Worm (Caenorhabditis elegans) whole organism, young adult: ENCODE data around the gene F16G10.9.

Source experiments
- B0336.3 ChIP-seq: fragments of 200-800 bp; sonication (Bioruptor generic); IDR thresholded peaks from 2 replicates; pipeline ENCODE4 v1.3.6; 2022; ENCODE audit warnings: missing genetic modification characterization, missing compliant biosample characterization
- F23B12.7 ChIP-seq: sonication (generic microtip); optimal IDR thresholded peaks from 2 replicates; lab custom pipeline; 2017; ENCODE audit warnings: missing genetic modification characterization, mild to moderate bottlenecking, missing compliant biosample characterization, antibody characterized with exemption, moderate library complexity; ENCODE audit not compliant: insufficient read depth
- Y79H2A.3 ChIP-seq: fragments of 200-800 bp; sonication (Bioruptor generic); conservative IDR thresholded peaks from 2 replicates; pipeline ENCODE4 v1.3.6; 2022; ENCODE audit warnings: missing genetic modification reagents, missing genetic modification characterization, missing compliant biosample characterization
- aptf-2 ChIP-seq: fragments of 200-800 bp; sonication (Bioruptor generic); conservative IDR thresholded peaks from 2 replicates; pipeline ENCODE4 v1.3.6; 2022; ENCODE audit warnings: missing genetic modification reagents, missing genetic modification characterization, missing compliant biosample characterization
- aptf-3 ChIP-seq: fragments of 200-800 bp; sonication (Bioruptor generic); IDR thresholded peaks from 2 replicates; pipeline ENCODE4 v1.3.6; 2022; ENCODE audit warnings: missing genetic modification characterization, missing compliant biosample characterization
- cebp-1 ChIP-seq, 2 experiments: fragments of 200-800 bp in 1 of 2; sonication (Bioruptor generic) in 1 of 2; sonication (generic microtip) in 1 of 2; IDR thresholded peaks in 1 of 2; optimal IDR thresholded peaks in 1 of 2; 2 replicates each; pipeline versions ENCODE4 v1.3.6 to Lab custom; 2017 to 2022; ENCODE audit warnings: missing compliant biosample characterization in 2 of 2, missing genetic modification characterization in 2 of 2, mild to moderate bottlenecking in 1 of 2, missing genetic modification reagents in 1 of 2, moderate library complexity in 1 of 2
- cebp-2 ChIP-seq: fragments of 200-800 bp; sonication (Bioruptor generic); IDR thresholded peaks from 2 replicates; pipeline ENCODE4 v1.3.6; 2022; ENCODE audit warnings: missing genetic modification characterization, missing compliant biosample characterization
- ceh-27 ChIP-seq: fragments of 200-800 bp; sonication (Bioruptor generic); optimal IDR thresholded peaks from 2 replicates; lab custom pipeline; 2018; ENCODE audit warnings: mild to moderate bottlenecking, missing genetic modification characterization, moderate library complexity, missing compliant biosample characterization
- dox-1 ChIP-seq: fragments of 200-800 bp; sonication (Bioruptor generic); IDR thresholded peaks from 2 replicates; pipeline ENCODE4 v1.3.6; 2022; ENCODE audit warnings: missing genetic modification reagents, missing genetic modification characterization, missing compliant biosample characterization
- egl-18 ChIP-seq: fragments of 200-800 bp; sonication (Bioruptor generic); IDR thresholded peaks from 2 replicates; pipeline ENCODE4 v1.3.6; 2022; ENCODE audit warnings: missing genetic modification reagents, missing genetic modification characterization, missing compliant biosample characterization
- egrh-3 ChIP-seq: fragments of 200-800 bp; sonication (Bioruptor generic); IDR thresholded peaks from 2 replicates; pipeline ENCODE4 v1.3.6; 2022; ENCODE audit warnings: missing genetic modification reagents, missing genetic modification characterization, missing compliant biosample characterization
- fkh-3 ChIP-seq: sonication (generic microtip); optimal IDR thresholded peaks from 2 replicates; lab custom pipeline; 2016; ENCODE audit warnings: mild to moderate bottlenecking, missing genetic modification characterization, missing compliant biosample characterization
- hmg-1.2 ChIP-seq: fragments of 200-800 bp; sonication (Bioruptor generic); IDR thresholded peaks from 2 replicates; pipeline ENCODE4 v1.3.6; 2022; ENCODE audit warnings: missing genetic modification reagents, missing genetic modification characterization, missing compliant biosample characterization
- hsf-1 ChIP-seq: fragments of 200-800 bp; sonication (Bioruptor generic); IDR thresholded peaks from 2 replicates; pipeline ENCODE4 v1.3.6; 2022; ENCODE audit warnings: missing genetic modification reagents, missing genetic modification characterization, missing compliant biosample characterization
- madf-10 ChIP-seq: sonication (generic microtip); optimal IDR thresholded peaks from 2 replicates; lab custom pipeline; 2016; ENCODE audit warnings: mild to moderate bottlenecking, missing genetic modification characterization, missing compliant biosample characterization
- madf-3 ChIP-seq: fragments of 200-800 bp; sonication (Bioruptor generic); IDR thresholded peaks from 2 replicates; pipeline ENCODE4 v1.3.6; 2022; ENCODE audit warnings: missing genetic modification reagents, missing genetic modification characterization, missing compliant biosample characterization
- mcd-1 ChIP-seq: fragments of 200-800 bp; sonication (Bioruptor generic); IDR thresholded peaks from 2 replicates; pipeline ENCODE4 v1.3.6; 2022; ENCODE audit warnings: missing genetic modification reagents, missing genetic modification characterization, missing compliant biosample characterization
- mel-28 ChIP-seq: sonication (generic microtip); optimal IDR thresholded peaks from 2 replicates; lab custom pipeline; 2016; ENCODE audit warnings: borderline replicate concordance, mild to moderate bottlenecking, missing genetic modification characterization, missing compliant biosample characterization
- nfya-1 ChIP-seq: sonication (generic microtip); optimal IDR thresholded peaks from 2 replicates; lab custom pipeline; 2017; ENCODE audit warnings: antibody characterized with exemption, missing compliant biosample characterization, missing genetic modification characterization, borderline replicate concordance; ENCODE audit not compliant: insufficient read depth
- nhr-27 ChIP-seq: fragments of 200-800 bp; sonication (Bioruptor generic); optimal IDR thresholded peaks from 2 replicates; lab custom pipeline; 2018; ENCODE audit warnings: mild to moderate bottlenecking, missing genetic modification characterization, moderate library complexity, missing compliant biosample characterization
- nhr-90 ChIP-seq: sonication (generic microtip); optimal IDR thresholded peaks from 2 replicates; lab custom pipeline; 2016; ENCODE audit warnings: missing genotype, mild to moderate bottlenecking, missing genetic modification characterization, missing compliant biosample characterization
- pha-4 ChIP-seq: fragments of 150-350 bp; sonication (generic microtip); optimal IDR thresholded peaks from 2 replicates; lab custom pipeline; 2014; ENCODE audit warnings: missing biosample characterization, missing genetic modification reagents, missing genetic modification characterization
- rcor-1 ChIP-seq: fragments of 200-800 bp; sonication (Bioruptor generic); IDR thresholded peaks from 2 replicates; pipeline ENCODE4 v1.3.6; 2022; ENCODE audit warnings: missing genetic modification reagents, missing genetic modification characterization, missing compliant biosample characterization
- rec-8 ChIP-seq, 2 experiments: sonication (generic microtip); optimal IDR thresholded peaks; 2 replicates each; lab custom pipeline; 2016; ENCODE audit warnings: mild to moderate bottlenecking in 2 of 2, missing genetic modification characterization in 2 of 2, missing genetic modification reagents in 2 of 2, missing genotype in 2 of 2, missing biosample characterization in 1 of 2, missing compliant biosample characterization in 1 of 2, moderate library complexity in 1 of 2
- snpc-4 ChIP-seq, 5 experiments: fragments of 150-350 bp in 1 of 5; sonication (generic microtip) in 4 of 5; optimal IDR thresholded peaks; 2 replicates each; lab custom pipeline; 2014 to 2018; ENCODE audit warnings: missing genetic modification characterization in 5 of 5, missing biosample characterization in 3 of 5, antibody characterized with exemption in 2 of 5, mild to moderate bottlenecking in 2 of 5, missing compliant biosample characterization in 2 of 5, missing genotype in 2 of 5, moderate library complexity in 2 of 5, missing genetic modification reagents in 1 of 5
- sptf-2 ChIP-seq: fragments of 200-800 bp; sonication (Bioruptor generic); optimal IDR thresholded peaks from 2 replicates; lab custom pipeline; 2018; ENCODE audit warnings: mild to moderate bottlenecking, missing genetic modification characterization, missing compliant biosample characterization
- tbp1 ChIP-seq: fragments of 200-800 bp; sonication (Bioruptor generic); optimal IDR thresholded peaks from 2 replicates; lab custom pipeline; 2018; ENCODE audit warnings: mild to moderate bottlenecking, missing genetic modification characterization, missing compliant biosample characterization
- tlf-1 ChIP-seq: fragments of 200-800 bp; sonication (Bioruptor generic); optimal IDR thresholded peaks from 2 replicates; lab custom pipeline; 2018; ENCODE audit warnings: mild to moderate bottlenecking, missing genetic modification characterization, missing compliant biosample characterization
- ztf-26 ChIP-seq: sonication (generic microtip); optimal IDR thresholded peaks from 2 replicates; lab custom pipeline; 2017; ENCODE audit warnings: missing genetic modification characterization, missing compliant biosample characterization
- ztf-28 ChIP-seq: fragments of 200-800 bp; sonication (Bioruptor generic); IDR thresholded peaks from 2 replicates; pipeline ENCODE4 v1.3.6; 2022; ENCODE audit warnings: missing genetic modification reagents, missing genetic modification characterization, missing compliant biosample characterization

F16G10.9 gene

ce11 chrII:2399810-2400209 lies 14.4 kb upstream of the F16G10.9 start:
- TF ChIP-seq snpc-4 (GFP tag; optimal IDR thresholded peaks at IDR 0.05; lab: Kevin White, UChicago) (no peak), snpc-4 (tag; optimal IDR thresholded peaks at IDR 0.05; lab: Kevin White, UChicago) (no peak), hsf-1 (GFP tag; lab: Robert Waterston, UW) (no peak), tbp1 (GFP tag; lab: Kevin White, UChicago) (no peak), nhr-27 (tag; lab: Kevin White, UChicago) (no peak), tlf-1 (GFP tag; lab: Kevin White, UChicago) (no peak), pha-4 (tag; lab: Kevin White, UChicago) (no peak), dox-1 (GFP tag; lab: Robert Waterston, UW) (no peak), ztf-26 (tag; lab: Kevin White, UChicago) (no peak)

ce11 chrII:2398884-2399283 lies 13.5 kb upstream of the F16G10.9 start, which contains the start of gene F16G10.14:
TSS of gene F16G10.14 (minus strand) at chrII:2398984.
- no peak for TF ChIP-seq egl-18 (GFP tag; lab: Robert Waterston, UW)

ce11 chrII:2395864-2396263 lies 10.5 kb upstream of the F16G10.9 start, which contains the start of gene F16G10.13:
TSS of gene F16G10.13 (minus strand) at chrII:2395964.
- TF ChIP-seq nhr-90 (tag; lab: Kevin White, UChicago) (no peak), hsf-1 (GFP tag; lab: Robert Waterston, UW) (no peak), ceh-27 (no peak), ztf-28 (GFP tag; lab: Robert Waterston, UW) (no peak), rec-8 (tag; optimal IDR thresholded peaks at IDR 0.05; lab: Kevin White, UChicago) (no peak), mcd-1 (GFP tag; lab: Robert Waterston, UW) (no peak), B0336.3 (no peak), cebp-1 (GFP tag; IDR thresholded peaks at IDR 0.05; lab: Robert Waterston, UW) (no peak), cebp-1 (tag; optimal IDR thresholded peaks at IDR 0.05; lab: Kevin White, UChicago) (no peak), madf-3 (GFP tag; lab: Robert Waterston, UW) (no peak), madf-10 (tag; lab: Kevin White, UChicago) (no peak), snpc-4 (GFP tag; optimal IDR thresholded peaks at IDR 0.05; lab: Kevin White, UChicago) (no peak), snpc-4 (tag; optimal IDR thresholded peaks at IDR 0.05; lab: Kevin White, UChicago) (no peak), Y79H2A.3 (GFP tag; lab: Robert Waterston, UW) (no peak)

ce11 chrII:2393821-2394220 lies 8.4 kb upstream of the F16G10.9 start, which contains the start of gene F16G10.11:
TSS of gene F16G10.11 (minus strand) at chrII:2393921.
- TF ChIP-seq nfya-1 (tag; lab: Kevin White, UChicago) (no peak), mel-28 (tag; lab: Kevin White, UChicago) (no peak), rcor-1 (GFP tag; lab: Robert Waterston, UW) (no peak), aptf-3 (GFP tag; lab: Robert Waterston, UW) (no peak), aptf-2 (GFP tag; lab: Robert Waterston, UW) (no peak), F23B12.7 (tag; lab: Kevin White, UChicago) (no peak), fkh-3 (tag; lab: Kevin White, UChicago) (no peak), sptf-2 (no peak), cebp-2 (GFP tag; lab: Robert Waterston, UW) (no peak), ceh-27 (no peak), hmg-1.2 (GFP tag; lab: Robert Waterston, UW) (no peak)
- TF ChIP-seq, all 124 proteins: peak for 0

- TF ChIP-seq egrh-3, result no peak
Observed at ce11 chrII:2390884-2391283, 5.5 kb upstream of the F16G10.9 start, which contains the start of gene F16G10.10. TSS of gene F16G10.10 (minus strand) at chrII:2390984.
